Worm (Caenorhabditis elegans) whole organism, L2 larva: Measurements from ENCODE around the gene F18A12.7.

ENCODE experiments used
- C34F6.9 ChIP-seq: fragments of 150-350 bp; optimal IDR thresholded peaks from 2 replicates; lab custom pipeline; 2014; ENCODE audit warnings: missing biosample characterization, missing genetic modification characterization
- F13H6.1 ChIP-seq: sonication (generic microtip); optimal IDR thresholded peaks from 2 replicates; lab custom pipeline; 2016; ENCODE audit warnings: missing genetic modification characterization, missing compliant biosample characterization
- R02D3.7 ChIP-seq: fragments of 150-350 bp; optimal IDR thresholded peaks from 2 replicates; lab custom pipeline; 2014; ENCODE audit warnings: missing biosample characterization, missing genetic modification characterization
- Y55F3AM.14 ChIP-seq: fragments of 200-800 bp; sonication (Bioruptor generic); optimal IDR thresholded peaks from 2 replicates; lab custom pipeline; 2018; ENCODE audit warnings: mild to moderate bottlenecking, missing genetic modification characterization, missing compliant biosample characterization
- ZK546.5 ChIP-seq: sonication (generic microtip); optimal IDR thresholded peaks from 2 replicates; lab custom pipeline; 2017; ENCODE audit warnings: missing biosample characterization, missing genetic modification characterization
- alr-1 ChIP-seq: fragments of 150-350 bp; optimal IDR thresholded peaks from 2 replicates; lab custom pipeline; 2014; ENCODE audit warnings: missing biosample characterization, missing genetic modification characterization
- aly-2 ChIP-seq: fragments of 150-350 bp; optimal IDR thresholded peaks from 2 replicates; lab custom pipeline; 2014; ENCODE audit warnings: missing biosample characterization, missing genetic modification characterization
- ama-1 ChIP-seq: fragments of 150-350 bp; optimal IDR thresholded peaks from 2 replicates; lab custom pipeline; 2018; ENCODE audit warnings: inconsistent platforms
- blmp-1 ChIP-seq: sonication (generic microtip); optimal IDR thresholded peaks from 2 replicates; lab custom pipeline; 2017; ENCODE audit warnings: missing genetic modification characterization, mild to moderate bottlenecking, missing compliant biosample characterization, antibody characterized with exemption, moderate library complexity; ENCODE audit not compliant: insufficient read depth
- ceh-16 ChIP-seq: fragments of 150-350 bp; optimal IDR thresholded peaks from 2 replicates; lab custom pipeline; 2014; ENCODE audit warnings: missing biosample characterization, missing genetic modification characterization
- ceh-82 ChIP-seq: fragments of 150-350 bp; optimal IDR thresholded peaks from 2 replicates; lab custom pipeline; 2014; ENCODE audit warnings: missing biosample characterization, missing genetic modification characterization
- crh-2 ChIP-seq: sonication (generic microtip); optimal IDR thresholded peaks from 2 replicates; lab custom pipeline; 2017; ENCODE audit warnings: missing biosample characterization, missing genetic modification characterization
- dmd-4 ChIP-seq: sonication (generic microtip); optimal IDR thresholded peaks from 2 replicates; lab custom pipeline; 2017; ENCODE audit warnings: missing biosample characterization, missing genetic modification characterization
- egl-27 ChIP-seq: sonication (generic microtip); optimal IDR thresholded peaks from 3 replicates; lab custom pipeline; 2017; ENCODE audit warnings: missing biosample characterization, missing genetic modification reagents, missing genetic modification characterization
- elt-1 ChIP-seq: fragments of 150-350 bp; optimal IDR thresholded peaks from 2 replicates; lab custom pipeline; 2014; ENCODE audit warnings: missing biosample characterization, missing genetic modification characterization
- elt-3 ChIP-seq: sonication (generic microtip); optimal IDR thresholded peaks from 2 replicates; lab custom pipeline; 2017; ENCODE audit warnings: missing biosample characterization, missing genetic modification characterization
- fos-1 ChIP-seq: fragments of 150-350 bp; optimal IDR thresholded peaks from 2 replicates; lab custom pipeline; 2014; ENCODE audit warnings: missing biosample characterization, missing genetic modification characterization
- gmeb-1 ChIP-seq: fragments of 150-350 bp; optimal IDR thresholded peaks from 2 replicates; lab custom pipeline; 2014; ENCODE audit warnings: missing biosample characterization, missing genetic modification characterization
- lin-11 ChIP-seq: fragments of 150-350 bp; sonication (generic microtip); optimal IDR thresholded peaks from 2 replicates; lab custom pipeline; 2014; ENCODE audit warnings: missing biosample characterization, missing genetic modification characterization, inconsistent platforms, mixed read lengths
- lin-13 ChIP-seq: fragments of 150-350 bp; optimal IDR thresholded peaks from 2 replicates; lab custom pipeline; 2014; ENCODE audit warnings: missing biosample characterization, missing genetic modification reagents, missing genetic modification characterization
- lin-39 ChIP-seq: fragments of 150-350 bp; optimal IDR thresholded peaks from 2 replicates; lab custom pipeline; 2014; ENCODE audit warnings: missing biosample characterization, missing genetic modification reagents, missing genetic modification characterization
- lsy-2 ChIP-seq, 2 experiments: fragments of 150-350 bp in 1 of 2; sonication (generic microtip) in 1 of 2; optimal IDR thresholded peaks; 2 replicates each; lab custom pipeline; 2014 to 2017; ENCODE audit warnings: missing biosample characterization in 2 of 2, missing genetic modification characterization in 2 of 2
- mab-5 ChIP-seq: fragments of 150-350 bp; optimal IDR thresholded peaks from 2 replicates; lab custom pipeline; 2014; ENCODE audit warnings: missing biosample characterization, missing genetic modification characterization
- mbf-1 ChIP-seq: sonication (generic microtip); optimal IDR thresholded peaks from 2 replicates; lab custom pipeline; 2017; ENCODE audit warnings: missing biosample characterization, missing genetic modification characterization
- mdl-1 ChIP-seq, 2 experiments: fragments of 150-350 bp in 1 of 2; sonication (generic microtip) in 1 of 2; optimal IDR thresholded peaks; 2 replicates each; lab custom pipeline; 2017; ENCODE audit warnings: missing biosample characterization in 2 of 2, missing genetic modification characterization in 2 of 2
- nhr-10 ChIP-seq: sonication (generic microtip); optimal IDR thresholded peaks from 2 replicates; lab custom pipeline; 2017; ENCODE audit warnings: missing biosample characterization, missing genetic modification characterization
- nhr-11 ChIP-seq: fragments of 150-350 bp; optimal IDR thresholded peaks from 2 replicates; lab custom pipeline; 2014; ENCODE audit warnings: missing biosample characterization, missing genetic modification characterization
- nhr-12 ChIP-seq: fragments of 150-350 bp; optimal IDR thresholded peaks from 2 replicates; lab custom pipeline; 2014; ENCODE audit warnings: missing biosample characterization, missing genetic modification characterization
- nhr-129 ChIP-seq: fragments of 150-350 bp; optimal IDR thresholded peaks from 2 replicates; lab custom pipeline; 2014; ENCODE audit warnings: missing biosample characterization, missing genetic modification characterization
- nhr-21 ChIP-seq: fragments of 150-350 bp; optimal IDR thresholded peaks from 2 replicates; lab custom pipeline; 2014; ENCODE audit warnings: missing biosample characterization, missing genetic modification characterization
- nhr-23 ChIP-seq: fragments of 150-350 bp; optimal IDR thresholded peaks from 2 replicates; lab custom pipeline; 2014; ENCODE audit warnings: missing biosample characterization, missing genetic modification reagents, missing genetic modification characterization
- nhr-237 ChIP-seq: fragments of 150-350 bp; optimal IDR thresholded peaks from 2 replicates; lab custom pipeline; 2014; ENCODE audit warnings: missing biosample characterization, missing genetic modification characterization
- nhr-25 ChIP-seq: fragments of 150-350 bp; sonication (generic microtip); optimal IDR thresholded peaks from 3 replicates; lab custom pipeline; 2014; ENCODE audit warnings: missing biosample characterization, missing genetic modification characterization
- nhr-6 ChIP-seq: fragments of 150-350 bp; optimal IDR thresholded peaks from 2 replicates; lab custom pipeline; 2014; ENCODE audit warnings: missing biosample characterization, missing genetic modification characterization
- nhr-77 ChIP-seq: fragments of 150-350 bp; optimal IDR thresholded peaks from 2 replicates; lab custom pipeline; 2014; ENCODE audit warnings: missing biosample characterization, missing genetic modification characterization
- peb-1 ChIP-seq: fragments of 150-350 bp; optimal IDR thresholded peaks from 2 replicates; lab custom pipeline; 2014; ENCODE audit warnings: missing biosample characterization, missing genetic modification characterization
- sem-4 ChIP-seq: fragments of 150-350 bp; optimal IDR thresholded peaks from 2 replicates; lab custom pipeline; 2014; ENCODE audit warnings: missing biosample characterization, missing genetic modification reagents, missing genetic modification characterization
- skn-1 ChIP-seq: sonication (generic microtip); optimal IDR thresholded peaks from 2 replicates; lab custom pipeline; 2017; ENCODE audit warnings: missing biosample characterization, missing genetic modification characterization
- sma-3 ChIP-seq: sonication (generic microtip); optimal IDR thresholded peaks from 2 replicates; lab custom pipeline; 2016; ENCODE audit warnings: missing genetic modification reagents, missing genetic modification characterization, missing compliant biosample characterization
- sma-9 ChIP-seq, 2 experiments: fragments of 150-350 bp in 1 of 2; sonication (generic microtip) in 1 of 2; optimal IDR thresholded peaks; 2 replicates each; lab custom pipeline; 2014 to 2016; ENCODE audit warnings: missing genetic modification characterization in 2 of 2, mild to moderate bottlenecking in 1 of 2, missing biosample characterization in 1 of 2, missing compliant biosample characterization in 1 of 2, missing genetic modification reagents in 1 of 2, moderate library complexity in 1 of 2
- snpc-4 ChIP-seq: fragments of 150-350 bp; optimal IDR thresholded peaks from 2 replicates; lab custom pipeline; 2014; ENCODE audit warnings: missing biosample characterization, missing genetic modification characterization
- unc-39 ChIP-seq: fragments of 150-350 bp; optimal IDR thresholded peaks from 2 replicates; lab custom pipeline; 2014; ENCODE audit warnings: missing biosample characterization, missing genetic modification characterization
- unc-55 ChIP-seq: fragments of 150-350 bp; sonication (generic microtip); optimal IDR thresholded peaks from 3 replicates; lab custom pipeline; 2014; ENCODE audit warnings: missing biosample characterization, missing genetic modification reagents, missing genetic modification characterization
- unc-62 ChIP-seq: fragments of 150-350 bp; optimal IDR thresholded peaks from 2 replicates; lab custom pipeline; 2014; ENCODE audit warnings: missing biosample characterization, missing genetic modification reagents, missing genetic modification characterization
- zag-1 ChIP-seq: fragments of 150-350 bp; optimal IDR thresholded peaks from 2 replicates; lab custom pipeline; 2014; ENCODE audit warnings: missing biosample characterization, missing genetic modification characterization
- ztf-1 ChIP-seq: fragments of 200-800 bp; sonication (Bioruptor generic); conservative IDR thresholded peaks from 2 replicates; pipeline ENCODE4 v1.3.6; 2022; ENCODE audit warnings: missing genetic modification characterization, missing compliant biosample characterization
- ztf-11 ChIP-seq: sonication (generic microtip); optimal IDR thresholded peaks from 2 replicates; lab custom pipeline; 2017; ENCODE audit warnings: missing biosample characterization, missing genetic modification characterization
- ztf-4 ChIP-seq: fragments of 150-350 bp; optimal IDR thresholded peaks from 2 replicates; lab custom pipeline; 2014; ENCODE audit warnings: missing biosample characterization, missing genetic modification characterization

The F18A12.7 gene

DNA sequence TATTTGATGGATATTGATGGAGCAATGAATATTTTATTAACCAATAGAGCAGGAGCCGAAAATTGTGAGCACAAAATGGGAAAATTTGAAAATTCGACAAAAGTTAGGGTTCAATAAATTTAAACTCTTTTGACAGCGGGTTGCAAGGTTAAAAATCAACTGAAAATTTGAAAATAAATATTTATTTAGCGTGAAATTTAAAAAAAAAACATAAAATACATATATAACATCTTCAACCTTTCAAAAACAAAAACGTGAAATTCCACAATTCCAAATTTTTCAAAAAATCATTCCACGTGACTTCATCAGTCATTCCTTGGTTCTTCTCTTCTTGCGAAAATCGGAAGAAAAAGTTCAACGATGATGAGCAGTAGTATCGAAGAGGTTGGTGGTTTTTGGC is 15.1 kb upstream of the F18A12.7 start, which contains the start of gene C16C8.18:
Gene C16C8.18 (plus strand): TSS at position 301 of the 400 bp plus-strand sequence.
- TF ChIP-seq egl-27 (no peak), elt-1 (no peak), unc-55 (GFP tag; lab: Kevin White, UChicago) (peak; percentile 27)

DNA sequence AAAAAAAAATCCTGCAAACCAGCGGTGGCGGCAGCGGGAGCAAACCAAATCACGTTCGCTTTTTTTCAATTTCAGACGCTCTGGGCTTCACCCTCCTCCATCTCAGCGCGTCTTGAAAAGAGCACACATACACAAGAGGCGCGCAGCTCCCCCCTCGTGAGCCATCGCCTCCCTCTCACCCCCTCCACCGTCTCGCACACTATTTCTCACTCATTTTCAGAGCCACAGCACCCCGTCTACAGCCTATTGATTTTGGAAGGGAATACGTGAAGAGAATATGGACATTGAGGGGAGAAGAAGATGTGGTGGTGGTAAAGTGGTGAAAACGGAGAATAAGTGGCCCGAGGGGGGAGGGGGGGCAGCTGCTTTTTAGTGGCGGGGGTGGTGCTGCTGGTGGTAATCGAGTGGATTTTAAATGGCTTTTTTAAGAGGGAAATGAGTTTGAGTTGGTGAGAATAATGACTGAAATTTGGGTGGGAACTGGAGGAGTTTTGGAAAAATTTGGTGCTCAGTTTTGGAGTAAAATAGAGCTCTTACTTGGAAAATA is 13.9 kb upstream of the F18A12.7 start:
- no peak for TF ChIP-seq skn-1
- TF ChIP-seq ceh-82 (tag; lab: Kevin White, UChicago) = no peak
- TF ChIP-seq nhr-77 (tag; lab: Kevin White, UChicago) = no peak
- peak; percentile 56 for TF ChIP-seq C34F6.9 (tag; lab: Kevin White, UChicago)
- TF ChIP-seq snpc-4 (tag; lab: Kevin White, UChicago) = peak; percentile 12
- no peak for TF ChIP-seq gmeb-1 (tag; lab: Kevin White, UChicago)
- TF ChIP-seq sma-9 (GFP tag; optimal IDR thresholded peaks at IDR 0.05; lab: Kevin White, UChicago) = no peak
- TF ChIP-seq sma-9 (tag; optimal IDR thresholded peaks at IDR 0.05; lab: Kevin White, UChicago) = no peak
- TF ChIP-seq lin-11 (tag; lab: Kevin White, UChicago) = peak; percentile 66
- TF ChIP-seq ztf-11 (tag; lab: Kevin White, UChicago) = no peak
- no peak for TF ChIP-seq nhr-237 (tag; lab: Kevin White, UChicago)
- no peak for TF ChIP-seq mbf-1 (tag; lab: Kevin White, UChicago)
- no peak for TF ChIP-seq ZK546.5 (tag; lab: Kevin White, UChicago)
- no peak for TF ChIP-seq aly-2 (tag; lab: Kevin White, UChicago)
- TF ChIP-seq unc-39 (tag; lab: Kevin White, UChicago) = no peak
- TF ChIP-seq dmd-4 = no peak
- TF ChIP-seq ceh-16 (tag; lab: Kevin White, UChicago) = no peak
- no peak for TF ChIP-seq ama-1
- TF ChIP-seq nhr-6 = no peak
- no peak for TF ChIP-seq elt-1
- TF ChIP-seq nhr-10 (tag; lab: Kevin White, UChicago) = no peak
- no peak for TF ChIP-seq Y55F3AM.14
- no peak for TF ChIP-seq nhr-25 (tag; lab: Kevin White, UChicago)
- TF ChIP-seq ztf-4 (tag; lab: Kevin White, UChicago) = no peak
- peak; percentile 9 for TF ChIP-seq zag-1 (tag; lab: Kevin White, UChicago)
- TF ChIP-seq nhr-11 = no peak
- no peak for TF ChIP-seq lin-39 (tag; lab: Kevin White, UChicago)
- no peak for TF ChIP-seq unc-62
- no peak for TF ChIP-seq alr-1 (tag; lab: Kevin White, UChicago)
- peak in 1 of 2 experiments; percentile 49 for TF ChIP-seq lsy-2 (tag; optimal IDR thresholded peaks at IDR 0.05; lab: Kevin White, UChicago)
- peak; percentile 0 for TF ChIP-seq crh-2 (tag; lab: Kevin White, UChicago)
- no peak for TF ChIP-seq sma-3 (GFP tag; lab: Kevin White, UChicago)
- no peak for TF ChIP-seq egl-27
- TF ChIP-seq sem-4 (tag; lab: Kevin White, UChicago) = no peak
- TF ChIP-seq mdl-1 (tag; optimal IDR thresholded peaks at IDR 0.05; lab: Kevin White, UChicago) = peak in 1 of 2 experiments; percentile 51
- no peak for TF ChIP-seq mab-5 (tag; lab: Kevin White, UChicago)
- TF ChIP-seq nhr-21 (tag; lab: Kevin White, UChicago) = no peak
- no peak for TF ChIP-seq ztf-1 (GFP tag; lab: Robert Waterston, UW)
- TF ChIP-seq R02D3.7 = no peak
- no peak for TF ChIP-seq fos-1 (tag; lab: Kevin White, UChicago)
- TF ChIP-seq nhr-12 = no peak
- peak; percentile 1 for TF ChIP-seq F13H6.1 (tag; lab: Kevin White, UChicago)
- no peak for TF ChIP-seq peb-1 (tag; lab: Kevin White, UChicago)
- peak; percentile 17 for TF ChIP-seq lin-13
- peak; percentile 22 for TF ChIP-seq nhr-129 (tag; lab: Kevin White, UChicago)
- TF ChIP-seq nhr-23 (tag; lab: Kevin White, UChicago) = no peak
- TF ChIP-seq elt-3 (tag; lab: Kevin White, UChicago) = no peak
- no peak for TF ChIP-seq blmp-1 (tag; lab: Kevin White, UChicago)
- peak; percentile 73 for TF ChIP-seq unc-55 (GFP tag; lab: Kevin White, UChicago)
